Worm (Caenorhabditis elegans): ENCODE results near the gene B0454.6.

Gene B0454.6

DNA sequence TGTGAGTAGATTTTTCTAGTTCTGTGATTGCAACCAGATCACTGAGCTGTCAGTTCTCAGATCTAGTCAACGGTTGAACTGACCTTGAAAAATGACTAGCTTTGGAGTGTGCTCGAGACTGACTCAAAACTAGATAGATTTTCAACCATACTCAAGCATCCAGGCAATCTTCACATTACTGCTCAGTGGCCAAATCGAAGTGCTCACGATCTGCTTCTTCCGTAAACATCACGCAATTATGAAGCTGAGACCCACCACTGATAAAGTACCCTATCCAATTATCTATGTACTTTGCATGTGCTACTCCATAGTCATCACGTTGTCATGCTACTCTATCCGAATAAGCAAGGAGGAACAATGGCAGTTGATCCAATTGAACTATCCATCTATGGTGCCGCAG, 18.8 kb downstream of the B0454.6 start:
- TF ChIP-seq vab-15 (tag; optimal IDR thresholded peaks at IDR 0.05) = no peak
- no peak for TF ChIP-seq ceh-90 (tag; optimal IDR thresholded peaks at IDR 0.05)
- TF ChIP-seq unc-130 (tag; optimal IDR thresholded peaks at IDR 0.05) = no peak
- TF ChIP-seq lir-3 (tag; optimal IDR thresholded peaks at IDR 0.05; ENCODE audit: poor library complexity) = no peak
- no peak for TF ChIP-seq C16A3.4 (tag; optimal IDR thresholded peaks at IDR 0.05)

DNA sequence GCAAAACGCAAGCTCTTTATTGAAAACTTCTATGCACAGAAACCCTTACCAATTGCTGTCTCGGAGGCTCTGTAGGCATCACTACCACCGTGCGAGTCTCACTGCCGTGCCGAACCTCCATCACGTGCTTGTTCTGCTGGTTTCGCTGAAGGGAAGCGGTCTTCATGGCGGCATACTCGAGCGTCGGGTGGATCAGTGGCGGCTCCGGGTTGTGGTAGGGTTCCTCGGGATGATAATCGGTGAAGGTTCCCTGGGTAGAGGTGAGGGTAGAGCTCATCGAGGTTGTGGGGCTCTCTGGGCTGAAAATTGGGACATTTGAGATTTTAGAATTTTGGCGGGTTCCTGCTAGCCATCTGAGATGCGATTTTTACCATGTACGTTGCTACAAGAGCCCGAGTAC, 20.3 kb downstream of the B0454.6 start:
- TF ChIP-seq dpl-1 (GFP tag; optimal IDR thresholded peaks at IDR 0.05) (no peak), C34B4.2 (tag; optimal IDR thresholded peaks at IDR 0.05) (no peak)

DNA sequence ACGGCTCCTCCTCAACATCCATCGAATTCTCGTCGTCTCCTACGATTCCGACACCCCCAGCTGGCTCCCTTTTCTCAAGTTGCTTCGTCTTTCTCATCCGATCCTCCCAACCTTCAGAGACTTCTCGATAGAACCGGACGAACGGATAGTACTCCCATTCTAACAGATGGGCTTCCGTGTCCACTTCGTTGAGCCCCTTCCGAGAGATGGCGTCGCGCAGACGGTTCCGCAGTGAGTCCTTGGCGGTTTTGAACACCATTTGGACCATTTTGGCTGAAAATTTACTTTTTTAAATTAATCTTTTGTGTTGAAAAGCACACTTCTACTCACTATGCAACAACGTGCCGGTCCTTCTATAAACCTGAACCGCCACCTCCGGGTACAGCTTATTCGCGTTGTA, 21.1 kb downstream of the B0454.6 start:
- TF ChIP-seq aly-2 (tag; optimal IDR thresholded peaks at IDR 0.05) (no peak), nhr-71 (tag; optimal IDR thresholded peaks at IDR 0.05) (no peak), pag-3 (tag; optimal IDR thresholded peaks at IDR 0.05; ENCODE audit: borderline replicate concordance, insufficient read depth) (no peak), pqm-1 (tag; optimal IDR thresholded peaks at IDR 0.05) (no peak), elt-3 (tag; optimal IDR thresholded peaks at IDR 0.05) (no peak)

DNA sequence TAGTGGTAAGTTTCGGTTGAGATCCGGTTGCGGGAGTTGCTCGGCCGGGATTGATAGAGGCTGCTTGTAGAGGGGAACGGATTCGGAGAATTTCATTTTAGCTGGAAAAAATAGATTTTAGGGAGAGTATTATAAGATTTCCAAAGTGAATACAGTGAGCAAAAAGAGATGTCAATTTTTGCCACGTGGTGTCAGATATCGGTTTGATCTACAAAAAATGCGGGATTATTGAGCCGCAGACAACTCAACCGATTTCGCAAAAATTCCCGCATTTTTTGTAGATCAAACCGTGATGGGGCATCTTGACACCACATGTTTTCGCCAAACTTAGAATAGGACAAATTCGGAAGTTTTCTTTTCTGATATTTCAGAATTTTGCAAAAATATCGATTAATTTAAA, 21.6 kb downstream of the B0454.6 start, which contains the start of gene lido-13:
Gene lido-13 (minus strand): TSS at position 101 of the 400 bp plus-strand sequence.
- no peak for TF ChIP-seq aha-1 (tag; optimal IDR thresholded peaks at IDR 0.05)
- TF ChIP-seq rnt-1 (tag; optimal IDR thresholded peaks at IDR 0.05) = no peak
- no peak for TF ChIP-seq lin-14 (GFP tag; optimal IDR thresholded peaks at IDR 0.05)
- TF ChIP-seq fos-1 (tag; optimal IDR thresholded peaks at IDR 0.05) = no peak
- no peak for TF ChIP-seq sptf-1 (tag; optimal IDR thresholded peaks at IDR 0.05)
- no peak for TF ChIP-seq pqm-1 (tag; optimal IDR thresholded peaks at IDR 0.05)
- TF ChIP-seq lin-15B (tag; optimal IDR thresholded peaks at IDR 0.05) = no peak
- TF ChIP-seq pax-3 (tag; optimal IDR thresholded peaks at IDR 0.05) = no peak
- TF ChIP-seq lsy-2 (tag; optimal IDR thresholded peaks at IDR 0.05) = no peak
- no peak for TF ChIP-seq C04F5.9 (tag; optimal IDR thresholded peaks at IDR 0.05)
- TF ChIP-seq lin-39 (tag; optimal IDR thresholded peaks at IDR 0.05) = no peak
- TF ChIP-seq C34B4.2 (tag; optimal IDR thresholded peaks at IDR 0.05) = no peak
- no peak for TF ChIP-seq efl-1 (optimal IDR thresholded peaks at IDR 0.05)
- TF ChIP-seq efl-1 (GFP tag; optimal IDR thresholded peaks at IDR 0.05 in 1 of 2) = no peak
- no peak for TF ChIP-seq ceh-8 (GFP tag; optimal IDR thresholded peaks at IDR 0.05)
- no peak for TF ChIP-seq ces-1 (GFP tag; optimal IDR thresholded peaks at IDR 0.05)
- no peak for TF ChIP-seq nhr-237 (tag; optimal IDR thresholded peaks at IDR 0.05)
- no peak for TF ChIP-seq aly-2 (tag; optimal IDR thresholded peaks at IDR 0.05)
- TF ChIP-seq elt-3 (tag; optimal IDR thresholded peaks at IDR 0.05) = no peak
- no peak for TF ChIP-seq ztf-11 (tag; optimal IDR thresholded peaks at IDR 0.05)
- no peak for TF ChIP-seq ama-1 (optimal IDR thresholded peaks at IDR 0.05)

DNA sequence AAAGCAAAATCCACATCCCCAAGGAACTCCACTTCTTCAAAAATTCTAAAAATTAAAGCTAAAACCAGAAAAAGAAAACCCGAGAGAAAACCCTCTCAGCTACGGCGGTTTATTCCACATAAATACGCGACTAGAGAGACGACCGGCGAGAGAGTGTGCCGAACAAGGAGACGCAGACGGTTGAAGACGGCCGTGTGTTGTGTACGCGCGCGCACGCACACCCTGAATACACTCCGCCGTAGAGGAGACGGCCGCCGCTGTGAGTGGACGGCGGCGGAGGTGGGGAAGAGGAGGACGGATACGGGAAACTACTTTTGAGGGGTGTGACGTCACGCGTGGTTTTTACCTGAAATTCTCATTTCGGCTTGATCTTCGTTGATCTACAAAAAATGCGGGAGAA, 22.0 kb downstream of the B0454.6 start:
- no peak for TF ChIP-seq nhr-85 (tag)
- no peak for TF ChIP-seq nhr-19 (GFP tag; conservative IDR thresholded peaks at IDR 0.05)
- peak; percentile 67 for TF ChIP-seq lin-14 (GFP tag; optimal IDR thresholded peaks at IDR 0.05)
- peak; percentile 47 for TF ChIP-seq nhr-47 (tag; optimal IDR thresholded peaks at IDR 0.05)
- no peak for TF ChIP-seq lin-15B (tag; optimal IDR thresholded peaks at IDR 0.05)
- no peak for TF ChIP-seq C16A3.4 (tag; optimal IDR thresholded peaks at IDR 0.05)
- no peak for TF ChIP-seq grh-1 (GFP tag; IDR thresholded peaks at IDR 0.05)
- TF ChIP-seq fkh-8 (tag; optimal IDR thresholded peaks at IDR 0.05) = peak; percentile 30
- TF ChIP-seq nhr-237 (tag; optimal IDR thresholded peaks at IDR 0.05) = no peak
- peak; percentile 38 for TF ChIP-seq tbx-2 (tag; optimal IDR thresholded peaks at IDR 0.05)
- no peak for TF ChIP-seq snpc-4 (tag; optimal IDR thresholded peaks at IDR 0.05)
- peak; percentile 11 for TF ChIP-seq C04F5.9 (tag; optimal IDR thresholded peaks at IDR 0.05)
- TF ChIP-seq alr-1 (tag; optimal IDR thresholded peaks at IDR 0.05; ENCODE audit: borderline replicate concordance) = no peak
- TF ChIP-seq rnt-1 (tag; optimal IDR thresholded peaks at IDR 0.05) = peak; percentile 35
- no peak for TF ChIP-seq lir-3 (tag; optimal IDR thresholded peaks at IDR 0.05; ENCODE audit: poor library complexity)
- no peak for TF ChIP-seq unc-62 (GFP tag; optimal IDR thresholded peaks at IDR 0.05)
- TF ChIP-seq fkh-10 (GFP tag; optimal IDR thresholded peaks at IDR 0.05) = no peak
- no peak for TF ChIP-seq nhr-77 (tag; optimal IDR thresholded peaks at IDR 0.05)
- TF ChIP-seq swsn-7 (tag; optimal IDR thresholded peaks at IDR 0.05) = peak; percentile 39
- no peak for TF ChIP-seq skn-1 (tag; optimal IDR thresholded peaks at IDR 0.05)
- TF ChIP-seq dsc-1 (tag; optimal IDR thresholded peaks at IDR 0.05) = peak; percentile 12
- peak; percentile 55 for TF ChIP-seq snu-23 (GFP tag; optimal IDR thresholded peaks at IDR 0.05)
- TF ChIP-seq lin-39 (tag; optimal IDR thresholded peaks at IDR 0.05) = no peak
- no peak for TF ChIP-seq nhr-11 (tag; optimal IDR thresholded peaks at IDR 0.05)
- no peak for TF ChIP-seq ces-1 (GFP tag; optimal IDR thresholded peaks at IDR 0.05)
- no peak for TF ChIP-seq egl-27 (tag; optimal IDR thresholded peaks at IDR 0.05)

All from whole organism, L1 larva.